Worm (Caenorhabditis elegans) whole organism, L4 larva: Measurements from ENCODE around the gene C56G2.5.
A peak's percentile ranks its signal among the peaks of the same experiment; 100 is the strongest.

ENCODE experiments used
- F26F4.8 ChIP-seq: fragments of 200-800 bp; sonication (Bioruptor generic); conservative IDR thresholded peaks from 2 replicates; pipeline ENCODE4 v1.3.6; 2022; ENCODE audit warnings: missing genetic modification characterization, missing compliant biosample characterization
- Y48G9A.11 ChIP-seq: fragments of 200-800 bp; sonication (Bioruptor generic); IDR thresholded peaks from 2 replicates; pipeline ENCODE4 v1.3.6; 2022; ENCODE audit warnings: missing genetic modification reagents, missing genetic modification characterization, missing compliant biosample characterization
- ama-1 ChIP-seq: fragments of 150-350 bp; optimal IDR thresholded peaks from 2 replicates; lab custom pipeline; 2014; ENCODE audit warnings: inconsistent platforms, mixed read lengths
- lin-39 ChIP-seq: fragments of 150-350 bp; optimal IDR thresholded peaks from 2 replicates; lab custom pipeline; 2014; ENCODE audit warnings: missing biosample characterization, missing genetic modification reagents, missing genetic modification characterization
- nhr-111 ChIP-seq: fragments of 200-800 bp; sonication (Bioruptor generic); optimal IDR thresholded peaks from 2 replicates; lab custom pipeline; 2018; ENCODE audit warnings: mild to moderate bottlenecking, missing genetic modification characterization, missing compliant biosample characterization
- nhr-76 ChIP-seq: fragments of 150-350 bp; optimal IDR thresholded peaks from 2 replicates; lab custom pipeline; 2014; ENCODE audit warnings: missing biosample characterization, missing genetic modification characterization
- nhr-77 ChIP-seq: fragments of 150-350 bp; optimal IDR thresholded peaks from 2 replicates; lab custom pipeline; 2014; ENCODE audit warnings: missing biosample characterization, missing genetic modification characterization
- pqm-1 ChIP-seq: sonication (generic microtip); optimal IDR thresholded peaks from 2 replicates; lab custom pipeline; 2017; ENCODE audit warnings: missing biosample characterization, missing genetic modification characterization
- snpc-4 ChIP-seq: fragments of 150-350 bp; optimal IDR thresholded peaks from 2 replicates; lab custom pipeline; 2014; ENCODE audit warnings: missing biosample characterization, missing genetic modification characterization
- tag-97 ChIP-seq: fragments of 200-800 bp; sonication (Bioruptor generic); IDR thresholded peaks from 2 replicates; pipeline ENCODE4 v1.3.6; 2022; ENCODE audit warnings: missing genetic modification characterization, missing compliant biosample characterization
- unc-130 ChIP-seq: sonication (generic microtip); optimal IDR thresholded peaks from 2 replicates; lab custom pipeline; 2016; ENCODE audit warnings: missing genetic modification reagents, missing genetic modification characterization, missing compliant biosample characterization
- unc-39 ChIP-seq: sonication (generic microtip); optimal IDR thresholded peaks from 2 replicates; lab custom pipeline; 2017; ENCODE audit warnings: missing biosample characterization, missing genetic modification characterization
- unc-62 ChIP-seq, 3 experiments: fragments of 150-350 bp in 1 of 3; sonication (generic microtip); optimal IDR thresholded peaks in 2 of 3; peaks in 1 of 3; 1 replicate in 1 of 3; 2 replicates in 2 of 3; lab custom pipeline; 2014 to 2017; ENCODE audit warnings: missing biosample characterization in 3 of 3, missing genetic modification characterization in 3 of 3, missing genetic modification reagents in 3 of 3, missing genotype in 1 of 3
- ztf-7 ChIP-seq: fragments of 150-350 bp; optimal IDR thresholded peaks from 2 replicates; lab custom pipeline; 2014; ENCODE audit warnings: missing biosample characterization, missing genetic modification characterization

DNA sequence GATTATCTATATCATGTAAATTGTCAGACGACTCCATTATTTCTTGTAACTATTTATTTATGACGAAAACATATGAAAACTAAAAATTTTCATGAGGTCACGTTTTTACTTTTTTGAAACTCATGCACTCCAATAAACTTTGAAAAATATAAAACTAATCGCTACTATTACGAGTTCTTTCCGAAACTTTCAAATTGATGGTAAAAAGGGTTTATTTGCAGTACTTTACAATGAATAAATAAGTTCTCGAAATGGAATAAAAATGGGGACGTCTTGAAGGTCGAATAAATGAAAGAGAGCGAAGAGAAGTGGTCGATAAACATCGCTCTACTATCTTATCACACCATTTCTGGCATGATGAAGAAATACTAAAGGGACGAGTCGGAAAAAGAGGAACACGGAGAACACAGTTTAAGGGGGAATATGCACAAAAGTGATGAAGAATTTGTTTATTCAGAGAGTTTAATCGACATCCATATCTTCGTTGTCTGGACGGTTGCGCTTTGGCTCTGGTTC is 15.9 kb upstream of the C56G2.5 start, which contains the start of gene let-767:
- TF ChIP-seq unc-39 (tag; lab: Kevin White, UChicago) (no peak), unc-130 (GFP tag; lab: Kevin White, UChicago) (no peak), snpc-4 (tag; lab: Kevin White, UChicago) (no peak), tag-97 (GFP tag; lab: Robert Waterston, UW) (no peak), Y48G9A.11 (no peak), unc-62 (GFP tag; optimal IDR thresholded peaks at IDR 0.05 in 1 of 2; lab: Kevin White, UChicago) (no peak), unc-62 (tag; optimal IDR thresholded peaks at IDR 0.05; lab: Kevin White, UChicago) (no peak), nhr-111 (GFP tag; lab: Kevin White, UChicago) (no peak), nhr-76 (tag; lab: Kevin White, UChicago) (no peak), F26F4.8 (GFP tag; lab: Robert Waterston, UW) (no peak), pqm-1 (tag; lab: Kevin White, UChicago) (peak; percentile 70), ztf-7 (tag; lab: Kevin White, UChicago) (no peak), ama-1 (no peak), lin-39 (tag; lab: Kevin White, UChicago) (no peak), nhr-77 (tag; lab: Kevin White, UChicago) (no peak)
